Fruit fly (Drosophila melanogaster) Kc167 (cell line): Measurements from ENCODE around the gene CG42759.

ENCODE experiments used
- Myc ChIP-seq: fragments of >200 bp; optimal IDR thresholded peaks from 2 replicates; lab custom pipeline; 2017; ENCODE audit warnings: missing external identifiers
- Sin3A ChIP-seq: fragments of >200 bp; optimal IDR thresholded peaks from 2 replicates; lab custom pipeline; 2018; ENCODE audit warnings: missing external identifiers
- h ChIP-seq: fragments of >200 bp; optimal IDR thresholded peaks from 3 replicates; lab custom pipeline; 2018; ENCODE audit warnings: missing external identifiers
- insv ChIP-seq: fragments of >200 bp; optimal IDR thresholded peaks from 3 replicates; lab custom pipeline; 2018; ENCODE audit warnings: missing external identifiers
- psq ChIP-seq: fragments of >200 bp; optimal IDR thresholded peaks from 2 replicates; lab custom pipeline; 2017; ENCODE audit warnings: missing external identifiers
- ttk ChIP-seq: sonication (Bioruptor generic); optimal IDR thresholded peaks from 2 replicates; lab custom pipeline; 2017; ENCODE audit warnings: missing external identifiers

CG42759 gene

dm6 chr3R:10109938-10110337 is 32.9 kb upstream of the CG42759 start, which contains the start of gene Fmr1:
Gene Fmr1 (minus strand): TSS chr3R:10110121.
- TF ChIP-seq Myc (lab: Kevin White, UChicago) (no peak), h (lab: Kevin White, UChicago) (no peak), psq (peak; percentile 68), ttk (no peak)

- TF ChIP-seq h (lab: Kevin White, UChicago) (no peak), insv (lab: Kevin White, UChicago) (no peak), ttk (no peak), psq (no peak), Myc (lab: Kevin White, UChicago) (no peak), Sin3A (lab: Kevin White, UChicago) (no peak)
These were observed 31.6 kb upstream of the CG42759 start for dm6 chr3R:10111150-10111814.

- TF ChIP-seq Myc (lab: Kevin White, UChicago), result no peak
- TF ChIP-seq ttk, result no peak
- TF ChIP-seq Sin3A (lab: Kevin White, UChicago), result no peak
These were observed 31.1 kb upstream of the CG42759 start for dm6 chr3R:10111815-10112185.

DNA sequence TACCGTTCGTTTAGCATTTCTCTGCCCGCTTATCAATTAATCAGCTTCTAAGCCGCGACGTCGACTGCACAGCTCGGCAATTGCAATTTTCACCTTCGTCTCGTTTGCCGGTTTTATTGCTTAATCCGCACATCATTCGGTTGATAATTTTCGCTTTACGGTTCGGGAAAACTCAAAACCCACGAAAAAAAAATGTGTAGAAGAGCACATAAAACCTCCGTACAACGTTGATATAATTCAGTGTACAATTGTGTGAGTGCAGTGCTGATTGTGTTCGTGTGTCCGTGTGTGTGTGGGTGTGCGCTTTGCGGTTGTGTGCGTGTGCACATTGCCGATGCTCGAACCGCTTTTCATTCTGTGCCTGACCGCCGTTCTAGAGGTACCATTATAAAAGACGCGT is 30.7 kb upstream of the CG42759 start, which contains the start of gene CAH7:
CAH7 (plus strand) TSS at position 43 of the 400 bp plus-strand sequence.
- TF ChIP-seq Myc (lab: Kevin White, UChicago), result no peak
- TF ChIP-seq Sin3A (lab: Kevin White, UChicago), result no peak
- TF ChIP-seq psq, result no peak
- TF ChIP-seq insv (lab: Kevin White, UChicago), result no peak
- TF ChIP-seq h (lab: Kevin White, UChicago), result no peak
- TF ChIP-seq ttk, result no peak

DNA sequence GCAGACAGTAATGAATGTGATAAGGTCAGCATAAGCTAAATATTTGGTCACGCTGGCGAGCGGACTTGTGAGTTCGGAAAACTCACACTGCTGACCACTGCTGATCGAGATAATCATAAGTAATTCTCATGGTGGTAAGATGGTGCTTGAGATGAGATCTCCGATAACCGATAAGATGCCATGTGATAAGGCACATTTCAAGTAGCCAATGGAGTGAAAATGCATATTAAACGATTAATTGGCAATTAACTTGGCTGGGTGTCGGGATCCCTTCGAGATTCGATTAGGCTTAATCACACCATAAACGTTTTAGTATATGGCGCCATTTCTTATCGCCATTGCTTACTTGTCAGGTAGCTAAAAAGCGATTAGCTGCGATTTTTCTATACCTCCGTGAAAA is 29.1 kb upstream of the CG42759 start:
- no peak for TF ChIP-seq insv (lab: Kevin White, UChicago)
- no peak for TF ChIP-seq Sin3A (lab: Kevin White, UChicago)
- no peak for TF ChIP-seq h (lab: Kevin White, UChicago)
- no peak for TF ChIP-seq psq
- TF ChIP-seq Myc (lab: Kevin White, UChicago), result no peak
- no peak for TF ChIP-seq ttk

- TF ChIP-seq h (lab: Kevin White, UChicago) (no peak), ttk (no peak), psq (no peak), insv (lab: Kevin White, UChicago) (no peak), Myc (lab: Kevin White, UChicago) (no peak), Sin3A (lab: Kevin White, UChicago) (no peak)
These were observed 27.8 kb upstream of the CG42759 start for dm6 chr3R:10114915-10115534.

DNA sequence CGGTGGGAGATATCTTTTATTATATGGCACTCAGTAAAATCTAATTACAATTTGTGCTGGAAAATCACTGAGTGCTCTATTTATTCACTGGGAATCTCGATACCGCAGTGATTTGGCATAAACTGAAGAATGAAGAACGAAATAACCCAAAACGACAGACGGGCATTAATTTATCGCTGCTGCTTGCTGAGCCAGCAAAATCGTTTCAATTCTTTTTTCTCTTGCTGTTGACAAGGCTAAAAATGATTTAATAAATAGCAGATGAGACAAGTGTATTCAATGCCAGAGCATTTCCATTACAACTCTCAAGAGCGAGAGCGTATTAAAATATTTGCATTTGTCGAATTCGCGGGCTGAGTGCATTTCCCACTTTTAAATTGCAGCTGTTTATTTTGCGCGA is 27.1 kb upstream of the CG42759 start:
- TF ChIP-seq psq, result no peak
- no peak for TF ChIP-seq insv (lab: Kevin White, UChicago)
- TF ChIP-seq Myc (lab: Kevin White, UChicago), result no peak
- TF ChIP-seq h (lab: Kevin White, UChicago), result no peak
- TF ChIP-seq Sin3A (lab: Kevin White, UChicago), result no peak
- TF ChIP-seq ttk, result no peak

- TF ChIP-seq Sin3A (lab: Kevin White, UChicago) (no peak), Myc (lab: Kevin White, UChicago) (no peak), h (lab: Kevin White, UChicago) (no peak), psq (no peak), insv (lab: Kevin White, UChicago) (no peak), ttk (no peak)
These were observed 23.3 kb upstream of the CG42759 start for dm6 chr3R:10119592-10119991.

- TF ChIP-seq ttk, result no peak
- no peak for TF ChIP-seq Sin3A (lab: Kevin White, UChicago)
- no peak for TF ChIP-seq insv (lab: Kevin White, UChicago)
- TF ChIP-seq Myc (lab: Kevin White, UChicago), result no peak
- no peak for TF ChIP-seq psq
- no peak for TF ChIP-seq h (lab: Kevin White, UChicago)
These were observed 21.5 kb upstream of the CG42759 start, which contains the start of the genes gammaSnap2 and ATPsynepsilonL for dm6 chr3R:10121266-10121904. Gene gammaSnap2 (minus strand): TSS chr3R:10121400. Gene ATPsynepsilonL (plus strand): TSS chr3R:10121773.

dm6 chr3R:10124764-10125163 is 18.1 kb upstream of the CG42759 start:
- TF ChIP-seq Myc (lab: Kevin White, UChicago) (no peak), h (lab: Kevin White, UChicago) (no peak), ttk (no peak), psq (no peak), insv (lab: Kevin White, UChicago) (no peak), Sin3A (lab: Kevin White, UChicago) (no peak)

dm6 chr3R:10125477-10125876 is 17.4 kb upstream of the CG42759 start, which contains the start of gene knk:
Gene knk (minus strand): TSS chr3R:10125664.
- TF ChIP-seq Myc (lab: Kevin White, UChicago), result no peak
- TF ChIP-seq Sin3A (lab: Kevin White, UChicago), result no peak
- TF ChIP-seq ttk, result no peak
- TF ChIP-seq h (lab: Kevin White, UChicago), result no peak
- no peak for TF ChIP-seq insv (lab: Kevin White, UChicago)
- no peak for TF ChIP-seq psq

DNA sequence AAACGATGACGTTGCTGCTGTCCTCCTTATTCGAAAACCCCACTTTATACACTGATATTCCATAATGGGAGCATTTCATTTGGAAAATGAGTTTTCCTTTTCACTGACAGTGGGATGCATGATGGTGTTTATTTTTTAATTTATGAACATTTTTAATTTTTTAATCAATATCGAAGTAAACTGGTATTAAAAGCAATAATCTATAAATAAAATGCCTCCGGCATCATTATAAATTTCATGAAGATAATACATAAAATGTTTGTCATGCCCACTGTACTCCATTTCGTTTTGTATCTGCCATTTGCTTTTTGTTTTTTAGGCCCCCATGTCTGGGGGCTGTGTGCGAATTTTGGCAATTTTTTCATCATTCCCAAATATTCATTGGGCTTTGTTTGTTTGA is 12.8 kb upstream of the CG42759 start:
- TF ChIP-seq insv (lab: Kevin White, UChicago) (no peak), h (lab: Kevin White, UChicago) (no peak), Sin3A (lab: Kevin White, UChicago) (no peak), Myc (lab: Kevin White, UChicago) (no peak), psq (no peak), ttk (no peak)
